Worm (Caenorhabditis elegans) whole organism, L4 larva: ENCODE results near the gene dct-13.

Source experiments
- D1046.2 ChIP-seq: fragments of 200-800 bp; sonication (Bioruptor generic); IDR thresholded peaks from 2 replicates; pipeline ENCODE4 v1.3.6; 2022; ENCODE audit warnings: missing genetic modification characterization, missing compliant biosample characterization
- cey-2 ChIP-seq: sonication (generic microtip); optimal IDR thresholded peaks from 3 replicates; lab custom pipeline; 2017; ENCODE audit warnings: missing genetic modification characterization, mild to moderate bottlenecking, missing compliant biosample characterization, antibody characterized with exemption, borderline replicate concordance; ENCODE audit not compliant: insufficient read depth
- ctbp-1 ChIP-seq: fragments of 200-800 bp; sonication (Bioruptor generic); IDR thresholded peaks from 2 replicates; pipeline ENCODE4 v1.3.6; 2022; ENCODE audit warnings: missing genetic modification reagents, missing genetic modification characterization, missing compliant biosample characterization
- egl-27 ChIP-seq: sonication (generic microtip); optimal IDR thresholded peaks from 3 replicates; lab custom pipeline; 2017; ENCODE audit warnings: missing biosample characterization, missing genetic modification reagents, missing genetic modification characterization
- fkh-10 ChIP-seq: fragments of 150-350 bp; optimal IDR thresholded peaks from 2 replicates; lab custom pipeline; 2014; ENCODE audit warnings: missing biosample characterization, missing genetic modification reagents, missing genetic modification characterization
- hlh-11 ChIP-seq: fragments of 200-800 bp; sonication (Bioruptor generic); optimal IDR thresholded peaks from 2 replicates; lab custom pipeline; 2018; ENCODE audit warnings: mild to moderate bottlenecking, missing genetic modification characterization, missing compliant biosample characterization
- lin-39 ChIP-seq: fragments of 150-350 bp; optimal IDR thresholded peaks from 2 replicates; lab custom pipeline; 2014; ENCODE audit warnings: missing biosample characterization, missing genetic modification reagents, missing genetic modification characterization
- lir-3 ChIP-seq: sonication (generic microtip); optimal IDR thresholded peaks from 2 replicates; lab custom pipeline; 2016; ENCODE audit warnings: mild to moderate bottlenecking, missing genetic modification characterization, missing compliant biosample characterization
- madf-5 ChIP-seq, 2 experiments: fragments of 200-800 bp; sonication (Bioruptor generic); IDR thresholded peaks; 2 replicates each; pipeline ENCODE4 v1.3.6; 2022; ENCODE audit warnings: missing compliant biosample characterization in 2 of 2, missing genetic modification characterization in 2 of 2
- mxl-3 ChIP-seq: fragments of 200-800 bp; sonication (Bioruptor generic); optimal IDR thresholded peaks from 2 replicates; lab custom pipeline; 2018; ENCODE audit warnings: mild to moderate bottlenecking, missing genetic modification characterization, missing compliant biosample characterization
- nhr-42 ChIP-seq: fragments of 200-800 bp; sonication (Bioruptor generic); IDR thresholded peaks from 2 replicates; pipeline ENCODE4 v1.3.6; 2022; ENCODE audit warnings: missing genetic modification characterization, missing compliant biosample characterization
- unc-62 ChIP-seq, 3 experiments: fragments of 150-350 bp in 1 of 3; sonication (generic microtip); optimal IDR thresholded peaks in 2 of 3; peaks in 1 of 3; 1 replicate in 1 of 3; 2 replicates in 2 of 3; lab custom pipeline; 2014 to 2017; ENCODE audit warnings: missing biosample characterization in 3 of 3, missing genetic modification characterization in 3 of 3, missing genetic modification reagents in 3 of 3, missing genotype in 1 of 3
- ztf-11 ChIP-seq: fragments of 150-350 bp; optimal IDR thresholded peaks from 2 replicates; lab custom pipeline; 2014; ENCODE audit warnings: missing biosample characterization, missing genetic modification characterization

dct-13 gene

DNA sequence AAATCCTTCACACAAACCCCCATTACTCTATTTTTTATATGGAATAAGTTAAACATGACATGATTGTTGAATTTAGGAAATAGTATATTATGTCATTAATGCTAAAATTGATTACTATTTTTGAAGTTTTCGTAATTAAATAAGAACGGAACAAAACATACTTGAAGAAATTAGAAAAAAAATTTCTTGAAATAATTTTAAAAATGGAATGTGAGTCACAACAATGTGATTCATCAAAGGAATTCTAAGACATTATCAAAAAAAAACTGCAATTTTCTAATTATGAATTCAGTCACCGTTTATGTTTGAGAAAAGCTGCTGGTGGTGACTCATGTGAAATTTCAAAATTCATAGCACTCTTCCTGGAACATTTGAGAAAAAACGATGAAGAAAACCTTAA is 36.5 kb downstream of the dct-13 start, which contains the start of gene nccd-1:
Gene nccd-1 (plus strand): TSS at position 301 of the 400 bp plus-strand sequence.
- TF ChIP-seq hlh-11 (tag; lab: Kevin White, UChicago) (no peak), fkh-10 (GFP tag; lab: Kevin White, UChicago) (no peak), ctbp-1 (no peak), ztf-11 (tag; lab: Kevin White, UChicago) (no peak), lir-3 (tag; lab: Kevin White, UChicago) (no peak), lin-39 (tag; lab: Kevin White, UChicago) (no peak), egl-27 (no peak), madf-5 (GFP tag; IDR thresholded peaks at IDR 0.05; lab: Robert Waterston, UW) (no peak), unc-62 (GFP tag; optimal IDR thresholded peaks at IDR 0.05 in 1 of 2; lab: Kevin White, UChicago) (no peak), unc-62 (tag; optimal IDR thresholded peaks at IDR 0.05; lab: Kevin White, UChicago) (no peak), mxl-3 (GFP tag; lab: Kevin White, UChicago) (no peak), nhr-42 (GFP tag; lab: Robert Waterston, UW) (no peak), D1046.2 (GFP tag; lab: Robert Waterston, UW) (no peak), cey-2 (tag; lab: Kevin White, UChicago) (no peak)
